Fruit fly (Drosophila melanogaster): Measurements from ENCODE around the gene CG15812.

CG15812 gene

DNA sequence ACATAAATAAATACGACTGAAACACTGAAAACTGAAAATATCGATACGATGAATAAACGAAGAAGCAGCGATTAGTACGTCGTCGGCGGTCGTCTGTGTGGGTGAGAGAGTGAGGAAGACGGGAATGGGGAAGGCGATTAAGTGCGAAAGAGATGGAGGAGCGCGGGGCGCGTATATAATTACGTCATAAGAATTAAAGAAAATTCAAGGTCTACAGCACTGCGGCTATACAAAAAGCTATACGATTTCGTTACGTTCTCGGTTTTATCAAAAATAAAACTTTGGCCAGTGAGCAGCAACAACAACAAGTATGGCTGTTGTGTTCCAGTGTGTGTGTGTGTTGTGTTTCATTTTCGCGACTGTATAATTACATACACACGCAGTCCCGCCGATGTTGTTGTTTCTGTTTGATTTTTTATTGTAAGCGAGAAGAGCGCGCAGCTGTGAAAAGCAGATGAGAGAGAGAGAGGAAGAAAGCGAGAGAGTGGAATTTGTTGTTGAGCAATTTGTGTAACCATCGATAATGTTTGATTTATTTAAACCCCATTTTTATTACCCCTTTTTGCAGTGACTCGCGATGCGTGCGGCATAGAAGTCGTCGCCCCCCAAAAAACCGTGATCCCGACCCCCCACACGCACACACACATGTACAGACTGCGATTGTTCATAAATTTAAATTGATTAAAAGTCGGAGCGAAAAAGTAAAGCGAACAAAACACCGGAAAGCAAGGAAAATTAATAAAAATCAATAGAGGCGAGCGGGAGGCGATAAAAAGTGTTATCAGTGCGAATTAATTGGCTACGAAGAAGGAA is 10.5 kb upstream of the CG15812 start (continued):
- TF ChIP-seq ci (GFP tag; IDR thresholded peaks at IDR 0.05), result 0 out of 3 replicates have a peak, but pooled peaks have one; percentile 12
- TF ChIP-seq CG14441 (GFP tag; IDR thresholded peaks at IDR 0.05), result peak; percentile 27; the same call in 1 of the 2 replicates
- peak; percentile 84 for TF ChIP-seq Adf1 (GFP tag; IDR thresholded peaks at IDR 0.05)
- peak; percentile 92 for TF ChIP-seq crol (GFP tag; IDR thresholded peaks at IDR 0.05)
- TF ChIP-seq gcm (GFP tag; optimal IDR thresholded peaks at IDR 0.05), result no peak
- TF ChIP-seq sd (tag; optimal IDR thresholded peaks at IDR 0.05), result peak; percentile 80
- TF ChIP-seq CG12744 (GFP tag; optimal IDR thresholded peaks at IDR 0.05), result no peak
- no peak for TF ChIP-seq Hey (tag; optimal IDR thresholded peaks at IDR 0.05)
- TF ChIP-seq CG18599 (GFP tag; optimal IDR thresholded peaks at IDR 0.05), result peak; percentile 63
- no peak for TF ChIP-seq dmrt11E (tag; optimal IDR thresholded peaks at IDR 0.05)
- no peak for TF ChIP-seq CG30431 (GFP tag; optimal IDR thresholded peaks at IDR 0.05)
- TF ChIP-seq CG6765 (GFP tag; optimal IDR thresholded peaks at IDR 0.05), result peak; percentile 3
- peak; percentile 85 for TF ChIP-seq exex (tag; optimal IDR thresholded peaks at IDR 0.05)
- TF ChIP-seq CG17385 (GFP tag; optimal IDR thresholded peaks at IDR 0.05), result peak; percentile 82
- TF ChIP-seq caup (GFP tag; optimal IDR thresholded peaks at IDR 0.05; ENCODE audit: severe bottlenecking), result peak; percentile 8
- TF ChIP-seq CG30020 (tag; optimal IDR thresholded peaks at IDR 0.05), result no peak

DNA sequence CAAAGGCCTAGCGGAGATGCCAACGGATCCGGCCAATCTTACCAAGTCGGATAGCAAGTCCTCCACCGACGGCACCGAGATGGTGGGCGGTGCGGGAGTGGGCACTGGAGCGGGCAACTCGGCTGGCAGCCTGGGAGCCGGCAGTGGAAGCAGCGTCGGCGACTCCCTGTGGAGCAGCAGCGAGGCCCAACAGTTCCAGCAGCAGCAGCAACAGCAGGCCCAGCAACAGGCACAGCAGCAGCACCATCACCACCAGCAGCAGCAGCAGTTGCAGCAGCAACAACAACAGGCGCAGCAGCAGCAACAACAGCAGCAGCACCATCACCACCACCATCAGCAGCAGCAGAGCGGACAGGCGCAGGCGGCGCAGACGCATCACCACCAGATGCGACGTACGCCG is 9.4 kb upstream of the CG15812 start:
- TF ChIP-seq dati (GFP tag; IDR thresholded peaks at IDR 0.05) (no peak), Med (GFP tag) (peak; percentile 53), D19A (tag; optimal IDR thresholded peaks at IDR 0.05) (no peak), ro (GFP tag; IDR thresholded peaks at IDR 0.05) (no peak), CG11723 (GFP tag; optimal IDR thresholded peaks at IDR 0.05) (no peak), CG6683 (GFP tag; optimal IDR thresholded peaks at IDR 0.05) (no peak), CG42726 (GFP tag; IDR thresholded peaks at IDR 0.05; ENCODE audit: partially characterized antibody) (0 out of 2 replicates have a peak, but pooled peaks have one; percentile 21), Dfd (GFP tag; optimal IDR thresholded peaks at IDR 0.05) (peak in 1 of 2 experiments; percentile 91), luna (GFP tag; optimal IDR thresholded peaks at IDR 0.05) (no peak), CG5953 (GFP tag; IDR thresholded peaks at IDR 0.05) (0 out of 2 replicates have a peak, but pooled peaks have one; percentile 4), Aef1 (GFP tag; IDR thresholded peaks at IDR 0.05) (no peak), CG30431 (GFP tag; optimal IDR thresholded peaks at IDR 0.05) (no peak), unc-4 (GFP tag; IDR thresholded peaks at IDR 0.05; ENCODE audit: partially characterized antibody) (no peak), jigr1 (GFP tag; IDR thresholded peaks at IDR 0.05) (no peak), ase (GFP tag; IDR thresholded peaks at IDR 0.05) (no peak), bsh (GFP tag; optimal IDR thresholded peaks at IDR 0.05) (no peak), sna (GFP tag; IDR thresholded peaks at IDR 0.05; ENCODE audit: partially characterized antibody) (no peak), dmrt99B (tag; optimal IDR thresholded peaks at IDR 0.05) (no peak), wor (GFP tag; IDR thresholded peaks at IDR 0.05) (no peak), sob (GFP tag; IDR thresholded peaks at IDR 0.05) (0 out of 2 replicates have a peak, but pooled peaks have one; percentile 29), Ets65A (GFP tag) (peak; percentile 86), CG1647 (GFP tag; optimal IDR thresholded peaks at IDR 0.05) (no peak)

- TF ChIP-seq CG11560 (tag; IDR thresholded peaks at IDR 0.05), result no peak
- TF ChIP-seq Drgx (GFP tag; IDR thresholded peaks at IDR 0.05), result no peak
- TF ChIP-seq MTF-1 (GFP tag; optimal IDR thresholded peaks at IDR 0.05; ENCODE audit: borderline replicate concordance), result no peak
- TF ChIP-seq CG9817 (tag; optimal IDR thresholded peaks at IDR 0.05), result no peak
- no peak for TF ChIP-seq ftz-f1 (GFP tag; optimal IDR thresholded peaks at IDR 0.05)
- TF ChIP-seq ham (GFP tag; IDR thresholded peaks at IDR 0.05), result no peak
- TF ChIP-seq fd64A (GFP tag; optimal IDR thresholded peaks at IDR 0.05), result no peak
- no peak for TF ChIP-seq Fer3 (tag; optimal IDR thresholded peaks at IDR 0.05)
- no peak for TF ChIP-seq CG6689 (GFP tag; IDR thresholded peaks at IDR 0.05)
- TF ChIP-seq CG10366 (GFP tag; IDR thresholded peaks at IDR 0.05), result no peak
- TF ChIP-seq fru (optimal IDR thresholded peaks at IDR 0.05), result no peak
- no peak for TF ChIP-seq CrebB (tag; optimal IDR thresholded peaks at IDR 0.05)
- no peak for TF ChIP-seq nerfin-2 (GFP tag; IDR thresholded peaks at IDR 0.05; ENCODE audit: partially characterized antibody)
These were observed 2.1 kb upstream of the CG15812 start for dm6 chr3L:3157651-3158050.
